Fruit fly (Drosophila melanogaster): ENCODE data around the gene BORCS6.

DNA sequence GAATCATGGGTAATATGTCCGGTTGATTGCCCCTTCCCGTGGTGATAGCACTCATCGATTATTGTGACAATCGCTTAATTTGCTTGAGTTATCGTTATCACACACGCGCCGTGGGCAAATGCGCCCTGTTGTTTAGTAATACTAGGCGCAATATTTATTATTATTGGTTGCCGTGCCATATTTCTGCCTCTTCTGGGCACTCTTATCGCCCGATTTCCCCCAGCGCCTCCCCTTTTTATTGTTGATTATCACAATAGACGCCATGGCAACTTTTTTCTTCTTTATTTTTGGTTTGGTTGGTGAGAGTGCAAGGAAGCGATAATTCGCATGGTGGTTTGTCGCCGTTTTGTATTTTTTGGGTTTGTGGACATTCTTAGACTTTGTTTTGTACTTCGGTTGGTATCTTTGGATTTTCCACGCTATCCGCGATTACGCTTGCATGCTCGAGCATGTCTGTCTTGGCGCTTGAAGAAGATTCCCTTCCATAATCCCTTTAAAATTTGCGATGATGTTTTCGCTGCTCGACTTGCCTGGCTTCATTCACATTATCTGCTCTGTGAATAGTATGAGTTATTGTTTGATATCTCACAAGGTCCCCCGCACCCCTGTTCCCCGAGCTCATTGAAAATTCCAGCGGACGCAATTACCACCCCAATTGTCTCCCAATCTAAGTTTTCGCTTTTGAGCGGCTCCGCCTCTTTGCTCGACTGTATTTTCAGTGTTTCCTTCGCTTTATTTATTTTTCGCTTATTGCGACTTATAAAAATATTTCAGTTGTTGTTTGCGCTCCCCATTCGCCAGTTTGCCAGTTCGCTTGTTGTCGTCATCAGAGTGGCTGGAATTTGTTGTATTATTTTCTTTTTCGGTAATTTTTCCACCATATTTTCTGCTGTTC, 7.9 kb downstream of the BORCS6 start:
- peak; percentile 64 for TF ChIP-seq svp (GFP tag)
- TF ChIP-seq CG11902 (GFP tag; optimal IDR thresholded peaks at IDR 0.05), result no peak
- TF ChIP-seq CG11294 (GFP tag; IDR thresholded peaks at IDR 0.05), result no peak
- no peak for TF ChIP-seq CG8319 (GFP tag; optimal IDR thresholded peaks at IDR 0.05)
- TF ChIP-seq Gug (GFP tag; IDR thresholded peaks at IDR 0.05), result no peak
- TF ChIP-seq Sox15 (GFP tag; optimal IDR thresholded peaks at IDR 0.05), result no peak
